Fruit fly (Drosophila melanogaster) whole organism, wandering third instar larva: ENCODE measurements around the gene CG16719.

ENCODE experiments used
- Abd-B ChIP-seq: fragments of >200 bp; optimal IDR thresholded peaks from 2 replicates; lab custom pipeline; 2017; ENCODE audit warnings: missing biosample characterization, missing genetic modification characterization
- CG32264 ChIP-seq: fragments of 200-800 bp; sonication (Bioruptor generic); optimal IDR thresholded peaks from 2 replicates; lab custom pipeline; 2016; ENCODE audit warnings: missing biosample characterization, missing genetic modification characterization
- CG9705 ChIP-seq: fragments of 200-800 bp; sonication (Bioruptor generic); optimal IDR thresholded peaks from 2 replicates; lab custom pipeline; 2018; ENCODE audit warnings: missing biosample characterization, mild to moderate bottlenecking, missing genetic modification characterization
- CrebA ChIP-seq: fragments of 200-800 bp; sonication (Bioruptor generic); optimal IDR thresholded peaks from 2 replicates; lab custom pipeline; 2016; ENCODE audit warnings: missing biosample characterization, mild to moderate bottlenecking, missing genetic modification characterization, borderline replicate concordance
- Dfd ChIP-seq: fragments of >200 bp; optimal IDR thresholded peaks from 2 replicates; lab custom pipeline; 2017; ENCODE audit warnings: missing biosample characterization, missing genetic modification characterization
- Dif ChIP-seq: fragments of 200-275, 200-300 bp; sonication (Bioruptor generic); optimal IDR thresholded peaks from 2 replicates; lab custom pipeline; 2018; ENCODE audit warnings: missing biosample characterization, missing genetic modification characterization; ENCODE audit not compliant: partially characterized antibody
- GATAd ChIP-seq: sonication (Bioruptor generic); optimal IDR thresholded peaks from 2 replicates; lab custom pipeline; 2016; ENCODE audit warnings: missing biosample characterization, missing genetic modification characterization
- HLH106 ChIP-seq: fragments of 200-800 bp; optimal IDR thresholded peaks from 3 replicates; lab custom pipeline; 2019; ENCODE audit warnings: missing biosample characterization, mild to moderate bottlenecking, missing genetic modification characterization, moderate library complexity
- Hnf4 ChIP-seq: fragments of 200-800 bp; sonication (Bioruptor generic); optimal IDR thresholded peaks from 2 replicates; lab custom pipeline; 2016; ENCODE audit warnings: missing biosample characterization, mild to moderate bottlenecking, missing genetic modification characterization
- Hr78 ChIP-seq: fragments of >200 bp; optimal IDR thresholded peaks from 2 replicates; lab custom pipeline; 2017; ENCODE audit warnings: missing biosample characterization, missing genetic modification characterization
- Hr83 ChIP-seq: fragments of 200-300 bp; sonication (Bioruptor generic); optimal IDR thresholded peaks from 2 replicates; lab custom pipeline; 2016; ENCODE audit warnings: missing biosample characterization, mild to moderate bottlenecking, missing genetic modification characterization, moderate library complexity; ENCODE audit not compliant: poor library complexity, severe bottlenecking
- Jra ChIP-seq: sonication (Bioruptor generic); optimal IDR thresholded peaks from 2 replicates; lab custom pipeline; 2016; ENCODE audit warnings: missing biosample characterization, missing genetic modification characterization
- Mio ChIP-seq: sonication (Bioruptor generic); optimal IDR thresholded peaks from 2 replicates; lab custom pipeline; 2016; ENCODE audit warnings: missing biosample characterization, missing genetic modification characterization
- Myc ChIP-seq: fragments of >200 bp; optimal IDR thresholded peaks from 2 replicates; lab custom pipeline; 2017
- N ChIP-seq: fragments of >200 bp; optimal IDR thresholded peaks from 2 replicates; lab custom pipeline; 2018; ENCODE audit warnings: missing biosample characterization, missing external identifiers, missing genetic modification characterization
- OdsH ChIP-seq: fragments of 200-800 bp; sonication (Bioruptor generic); optimal IDR thresholded peaks from 2 replicates; lab custom pipeline; 2016; ENCODE audit warnings: missing biosample characterization, mild to moderate bottlenecking, missing genetic modification characterization
- Rel ChIP-seq, 2 experiments: fragments of 200-800 bp; sonication (Bioruptor generic) in 1 of 2; optimal IDR thresholded peaks; 2 replicates in 1 of 2; 3 replicates in 1 of 2; lab custom pipeline; 2016 to 2019; ENCODE audit warnings: mild to moderate bottlenecking in 2 of 2, missing biosample characterization in 2 of 2, missing genetic modification characterization in 2 of 2, moderate library complexity in 1 of 2
- Sp1 ChIP-seq: fragments of 200-800 bp; sonication (Bioruptor generic); optimal IDR thresholded peaks from 3 replicates; lab custom pipeline; 2019; ENCODE audit warnings: missing biosample characterization, mild to moderate bottlenecking, missing genetic modification characterization, moderate library complexity
- Vsx2 ChIP-seq: fragments of 200-300, 225-300 bp; sonication (Bioruptor generic); optimal IDR thresholded peaks from 2 replicates; lab custom pipeline; 2018; ENCODE audit warnings: missing biosample characterization, missing genetic modification characterization; ENCODE audit not compliant: partially characterized antibody
- br ChIP-seq: fragments of 200-800 bp; sonication (Bioruptor generic); optimal IDR thresholded peaks from 2 replicates; lab custom pipeline; 2016; ENCODE audit warnings: missing biosample characterization, missing genetic modification characterization
- brk ChIP-seq: fragments of 200-800 bp; sonication (Bioruptor generic); optimal IDR thresholded peaks from 2 replicates; lab custom pipeline; 2016; ENCODE audit warnings: missing biosample characterization, mild to moderate bottlenecking, missing genetic modification characterization
- dl ChIP-seq, 2 experiments: fragments of 175-275, 200-275 bp in 1 of 2; fragments of 200-275 bp in 1 of 2; sonication (Bioruptor generic); optimal IDR thresholded peaks; lab custom pipeline; 2018; ENCODE audit warnings: mild to moderate bottlenecking in 2 of 2, missing biosample characterization in 2 of 2, missing genetic modification characterization in 2 of 2, moderate library complexity in 2 of 2; ENCODE audit not compliant: partially characterized antibody in 2 of 2, insufficient read depth in 1 of 2
- dmrt93B ChIP-seq: fragments of 200-800 bp; sonication (Bioruptor generic); optimal IDR thresholded peaks from 2 replicates; lab custom pipeline; 2018; ENCODE audit warnings: missing biosample characterization, mild to moderate bottlenecking, missing genetic modification characterization
- dsf ChIP-seq: sonication (Bioruptor generic); optimal IDR thresholded peaks from 2 replicates; lab custom pipeline; 2016; ENCODE audit warnings: missing biosample characterization, missing genetic modification characterization, borderline replicate concordance
- ey ChIP-seq: fragments of 200-800 bp; sonication (Bioruptor generic); optimal IDR thresholded peaks from 2 replicates; lab custom pipeline; 2016; ENCODE audit warnings: missing biosample characterization, missing genetic modification characterization
- foxo ChIP-seq, 2 experiments: fragments of 200-800 bp; sonication (Bioruptor generic); optimal IDR thresholded peaks; 2 replicates in 1 of 2; 3 replicates in 1 of 2; lab custom pipeline; 2016 to 2017; ENCODE audit warnings: missing biosample characterization in 2 of 2, missing genetic modification characterization in 2 of 2
- fru ChIP-seq: fragments of 200-800 bp; sonication (Bioruptor generic); optimal IDR thresholded peaks from 3 replicates; lab custom pipeline; 2016; ENCODE audit warnings: missing biosample characterization, mild to moderate bottlenecking, missing genetic modification characterization
- h ChIP-seq: fragments of 200-800 bp; sonication (Bioruptor generic); optimal IDR thresholded peaks from 3 replicates; lab custom pipeline; 2016; ENCODE audit warnings: missing biosample characterization, mild to moderate bottlenecking, missing genetic modification characterization
- jim ChIP-seq: fragments of 175-275, 200-325 bp; sonication (Bioruptor generic); optimal IDR thresholded peaks from 2 replicates; lab custom pipeline; 2016; ENCODE audit warnings: missing biosample characterization, mild to moderate bottlenecking, missing genetic modification characterization
- lola ChIP-seq: fragments of >200 bp; optimal IDR thresholded peaks from 2 replicates; lab custom pipeline; 2017; ENCODE audit warnings: missing biosample characterization, missing genetic modification characterization
- pan ChIP-seq: fragments of >200 bp; optimal IDR thresholded peaks from 2 replicates; lab custom pipeline; 2017
- psq ChIP-seq: fragments of 200-800 bp; sonication (Bioruptor generic); optimal IDR thresholded peaks from 3 replicates; lab custom pipeline; 2017; ENCODE audit warnings: missing biosample characterization, mild to moderate bottlenecking, missing genetic modification characterization, moderate library complexity
- rgr ChIP-seq: fragments of 200-800 bp; sonication (Bioruptor generic); optimal IDR thresholded peaks from 3 replicates; lab custom pipeline; 2016; ENCODE audit warnings: missing biosample characterization, mild to moderate bottlenecking, missing genetic modification characterization
- sage ChIP-seq: fragments of 200-800 bp; sonication (Bioruptor generic); optimal IDR thresholded peaks from 2 replicates; lab custom pipeline; 2016; ENCODE audit warnings: missing biosample characterization, mild to moderate bottlenecking, missing genetic modification characterization
- sv ChIP-seq: fragments of 200-800 bp; sonication (Bioruptor generic); optimal IDR thresholded peaks from 3 replicates; lab custom pipeline; 2016; ENCODE audit warnings: missing biosample characterization, missing genetic modification characterization
- tai ChIP-seq: sonication (Bioruptor generic); optimal IDR thresholded peaks from 2 replicates; lab custom pipeline; 2016; ENCODE audit warnings: missing biosample characterization, missing genetic modification characterization
- usp ChIP-seq: fragments of >200 bp; optimal IDR thresholded peaks from 2 replicates; lab custom pipeline; 2017; ENCODE audit warnings: missing biosample characterization, missing genetic modification characterization
- woc ChIP-seq: sonication (Bioruptor generic); optimal IDR thresholded peaks from 2 replicates; lab custom pipeline; 2016; ENCODE audit warnings: missing biosample characterization, mild to moderate bottlenecking, missing genetic modification characterization

CG16719 gene

dm6 chr3L:9675528-9675963, 9.4 kb upstream of the CG16719 start:
- peak; percentile 82 for TF ChIP-seq sage (GFP tag; lab: Kevin White, UChicago)
- TF ChIP-seq Myc: no peak
- TF ChIP-seq woc: no peak
- TF ChIP-seq Hr78 (GFP tag; lab: Kevin White, UChicago): no peak
- TF ChIP-seq Rel (GFP tag; optimal IDR thresholded peaks at IDR 0.05; lab: Kevin White, UChicago): peak; percentile 90
- peak; percentile 74 for TF ChIP-seq Rel (tag; optimal IDR thresholded peaks at IDR 0.05; lab: Kevin White, UChicago)
- TF ChIP-seq dmrt93B: no peak
- peak; percentile 9 for TF ChIP-seq fru
- TF ChIP-seq sv (GFP tag; lab: Kevin White, UChicago): no peak
- peak; percentile 59 for TF ChIP-seq CG9705 (GFP tag; lab: Kevin White, UChicago)
- peak; percentile 25 for TF ChIP-seq HLH106 (tag; lab: Kevin White, UChicago)
- TF ChIP-seq Dif: peak; percentile 43
- no peak for TF ChIP-seq pan (lab: Kevin White, UChicago)
- TF ChIP-seq GATAd (GFP tag; lab: Kevin White, UChicago): no peak
- TF ChIP-seq Hnf4 (GFP tag; lab: Kevin White, UChicago): peak; percentile 32
- no peak for TF ChIP-seq brk
- peak; percentile 66 for TF ChIP-seq h
- TF ChIP-seq Hr83 (GFP tag; lab: Kevin White, UChicago): no peak
- no peak for TF ChIP-seq Jra (GFP tag; lab: Kevin White, UChicago)
- no peak for TF ChIP-seq tai (GFP tag; lab: Kevin White, UChicago)
- peak; percentile 77 for TF ChIP-seq CG32264 (GFP tag; lab: Kevin White, UChicago)
- TF ChIP-seq ey (GFP tag; lab: Kevin White, UChicago): no peak
- peak; percentile 83 for TF ChIP-seq jim (GFP tag; lab: Kevin White, UChicago)
- TF ChIP-seq usp (GFP tag; lab: Kevin White, UChicago): no peak
- TF ChIP-seq psq: peak; percentile 42
- no peak for TF ChIP-seq Abd-B (GFP tag; lab: Kevin White, UChicago)
- peak; percentile 18 for TF ChIP-seq rgr (GFP tag; lab: Kevin White, UChicago)
- TF ChIP-seq Dfd: no peak
- TF ChIP-seq br: peak; percentile 59
- no peak for TF ChIP-seq CrebA (GFP tag; lab: Kevin White, UChicago)
- TF ChIP-seq Vsx2 (GFP tag; lab: Kevin White, UChicago): no peak
- TF ChIP-seq Mio (GFP tag; lab: Kevin White, UChicago): no peak
- no peak for TF ChIP-seq dsf (GFP tag; lab: Kevin White, UChicago)
- no peak for TF ChIP-seq N (GFP tag; lab: Kevin White, UChicago)
- no peak for TF ChIP-seq dl (GFP tag; optimal IDR thresholded peaks at IDR 0.05; lab: Kevin White, UChicago; ENCODE audit: insufficient read depth in 1 of 2, partially characterized antibody in 2 of 2)
- TF ChIP-seq Sp1: peak; percentile 93
- peak in 1 of 2 experiments; percentile 77 for TF ChIP-seq foxo (GFP tag; optimal IDR thresholded peaks at IDR 0.05; lab: Kevin White, UChicago)
- no peak for TF ChIP-seq lola
- peak; percentile 13 for TF ChIP-seq OdsH (GFP tag; lab: Kevin White, UChicago)

- no peak for TF ChIP-seq Rel (GFP tag; optimal IDR thresholded peaks at IDR 0.05; lab: Kevin White, UChicago)
- TF ChIP-seq Rel (tag; optimal IDR thresholded peaks at IDR 0.05; lab: Kevin White, UChicago): peak; percentile 60
- no peak for TF ChIP-seq lola
- no peak for TF ChIP-seq Myc
Observed at dm6 chr3L:9677260-9677659, 7.7 kb upstream of the CG16719 start.

- peak; percentile 71 for TF ChIP-seq psq
- TF ChIP-seq rgr (GFP tag; lab: Kevin White, UChicago): peak; percentile 17
- TF ChIP-seq sv (GFP tag; lab: Kevin White, UChicago): no peak
- no peak for TF ChIP-seq CG32264 (GFP tag; lab: Kevin White, UChicago)
- TF ChIP-seq Hnf4 (GFP tag; lab: Kevin White, UChicago): no peak
- no peak for TF ChIP-seq fru
- TF ChIP-seq ey (GFP tag; lab: Kevin White, UChicago): peak; percentile 29
- TF ChIP-seq CrebA (GFP tag; lab: Kevin White, UChicago): no peak
- peak; percentile 80 for TF ChIP-seq Jra (GFP tag; lab: Kevin White, UChicago)
- TF ChIP-seq Hr83 (GFP tag; lab: Kevin White, UChicago): no peak
- no peak for TF ChIP-seq usp (GFP tag; lab: Kevin White, UChicago)
- TF ChIP-seq Dif: peak; percentile 54
- peak; percentile 42 for TF ChIP-seq h
- no peak for TF ChIP-seq lola
- no peak for TF ChIP-seq Rel (GFP tag; optimal IDR thresholded peaks at IDR 0.05; lab: Kevin White, UChicago)
- peak; percentile 5 for TF ChIP-seq Rel (tag; optimal IDR thresholded peaks at IDR 0.05; lab: Kevin White, UChicago)
- peak; percentile 25 for TF ChIP-seq woc
- peak in 1 of 2 experiments; percentile 29 for TF ChIP-seq foxo (GFP tag; optimal IDR thresholded peaks at IDR 0.05; lab: Kevin White, UChicago)
- TF ChIP-seq br: peak; percentile 5
Observed at dm6 chr3L:9678007-9678497, 6.9 kb upstream of the CG16719 start.
